Worm (Caenorhabditis elegans): ENCODE measurements around the gene Y53C12A.8.
A peak's percentile ranks its signal among the peaks of the same experiment; 100 is the strongest.

Gene Y53C12A.8

ce11 chrII:9656210-9656755 is 44.0 kb downstream of the Y53C12A.8 start, which contains the start of gene gstk-1:
TSS of gene gstk-1 (plus strand) at chrII:9656705.
- TF ChIP-seq elt-2 (tag; optimal IDR thresholded peaks at IDR 0.05) (peak; percentile 19), unc-3 (GFP tag; conservative IDR thresholded peaks at IDR 0.05) (no peak), unc-3 (tag; optimal IDR thresholded peaks at IDR 0.05) (no peak)

DNA sequence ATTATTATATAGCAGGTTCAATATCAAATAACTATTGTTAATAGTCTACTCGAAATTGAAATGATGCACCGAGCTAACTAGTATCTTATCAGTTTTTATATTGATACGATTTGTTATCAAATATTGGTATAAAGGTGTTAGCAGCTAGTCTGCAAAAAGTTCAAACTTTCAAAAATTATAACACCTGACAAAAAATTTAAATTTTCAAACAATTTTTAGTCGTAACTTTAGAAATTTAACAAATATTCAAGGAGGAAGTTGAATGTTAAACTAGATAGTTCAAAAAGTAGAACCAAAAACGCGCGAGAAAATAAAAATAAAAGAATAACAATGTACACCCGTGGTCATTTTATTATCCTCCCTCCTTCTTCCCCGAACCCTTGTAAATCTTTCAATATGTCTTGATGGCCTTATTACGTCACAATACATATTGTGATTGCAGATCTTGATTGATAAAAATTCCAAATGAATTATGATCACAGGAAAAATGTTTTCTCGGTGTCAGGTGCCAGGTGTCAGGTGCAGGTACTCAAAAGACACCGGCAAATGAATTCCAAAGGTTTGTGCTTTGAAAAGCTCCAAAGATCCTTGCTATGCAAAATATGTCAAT is 44.6 kb downstream of the Y53C12A.8 start, which contains the start of gene ZK1307.1:
ZK1307.1 (minus strand) TSS at position 51 of the 610 bp plus-strand sequence.
- TF ChIP-seq dmd-4 (tag; optimal IDR thresholded peaks at IDR 0.05; ENCODE audit: borderline replicate concordance) (no peak), elt-2 (tag; optimal IDR thresholded peaks at IDR 0.05) (peak; percentile 29)

ce11 chrII:9653679-9654078 is 46.6 kb downstream of the Y53C12A.8 start, which contains the start of gene ZK1307.2:
TSS of gene ZK1307.2 (minus strand) at chrII:9653952.
- TF ChIP-seq nhr-232 (tag; optimal IDR thresholded peaks at IDR 0.05) (no peak), pqm-1 (tag; optimal IDR thresholded peaks at IDR 0.05) (no peak), ceh-48 (tag; optimal IDR thresholded peaks at IDR 0.05) (no peak), hlh-15 (tag; optimal IDR thresholded peaks at IDR 0.05) (no peak), ceh-34 (tag; optimal IDR thresholded peaks at IDR 0.05) (no peak), pax-1 (tag; optimal IDR thresholded peaks at IDR 0.05) (no peak), ceh-9 (tag; optimal IDR thresholded peaks at IDR 0.05) (no peak), tbx-2 (tag; optimal IDR thresholded peaks at IDR 0.05) (no peak), nhr-11 (tag; optimal IDR thresholded peaks at IDR 0.05) (no peak), mec-3 (tag; optimal IDR thresholded peaks at IDR 0.05; ENCODE audit: borderline replicate concordance) (no peak)

- TF ChIP-seq ttx-3 (tag; optimal IDR thresholded peaks at IDR 0.05) (no peak), ztf-16 (tag; optimal IDR thresholded peaks at IDR 0.05) (no peak), ceh-6 (GFP tag; optimal IDR thresholded peaks at IDR 0.05) (no peak), lin-11 (tag; optimal IDR thresholded peaks at IDR 0.05) (no peak), ceh-19 (GFP tag; optimal IDR thresholded peaks at IDR 0.05) (no peak), hlh-15 (tag; optimal IDR thresholded peaks at IDR 0.05) (no peak), hlh-30 (tag; optimal IDR thresholded peaks at IDR 0.05; ENCODE audit: insufficient read depth) (no peak), sox-2 (GFP tag; IDR thresholded peaks at IDR 0.05) (no peak), ceh-31 (tag; optimal IDR thresholded peaks at IDR 0.05) (no peak), ceh-22 (tag; optimal IDR thresholded peaks at IDR 0.05) (no peak), K02D7.2 (tag; optimal IDR thresholded peaks at IDR 0.05) (no peak)
These were observed 47.3 kb downstream of the Y53C12A.8 start, which contains the start of gene ZK1307.3 for ce11 chrII:9652919-9653318. TSS of gene ZK1307.3 (minus strand) at chrII:9653019.

DNA sequence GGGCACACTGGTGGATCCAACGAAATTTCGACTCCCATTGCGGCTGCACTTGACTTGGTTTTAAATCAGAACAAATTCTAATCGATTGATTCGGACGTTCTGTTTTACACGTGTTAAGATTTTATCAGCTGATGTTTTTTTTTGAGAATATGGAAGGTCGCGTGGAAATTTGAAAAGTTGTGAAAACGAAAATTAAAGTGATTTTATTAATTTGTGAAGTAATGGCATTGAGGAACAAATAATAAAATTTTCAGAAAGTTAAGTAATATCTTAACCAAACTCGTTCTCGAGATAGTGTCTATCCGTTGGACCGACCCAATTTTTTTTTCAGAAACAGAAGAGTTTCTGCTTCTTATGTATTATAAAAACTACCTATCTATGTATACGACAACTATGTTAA is 48.6 kb downstream of the Y53C12A.8 start, which contains the start of gene ZK1307.4:
ZK1307.4 (minus strand) TSS at position 101 of the 400 bp plus-strand sequence.
- TF ChIP-seq ahr-1 (tag; optimal IDR thresholded peaks at IDR 0.05) (no peak), lim-6 (tag; optimal IDR thresholded peaks at IDR 0.05) (no peak), Y22D7AL.16 (tag; optimal IDR thresholded peaks at IDR 0.05) (no peak), pag-3 (tag; optimal IDR thresholded peaks at IDR 0.05; ENCODE audit: borderline replicate concordance) (no peak), hlh-15 (tag; optimal IDR thresholded peaks at IDR 0.05) (no peak), nhr-232 (tag; optimal IDR thresholded peaks at IDR 0.05) (no peak), hlh-30 (tag; optimal IDR thresholded peaks at IDR 0.05; ENCODE audit: insufficient read depth) (no peak), ceh-18 (tag; optimal IDR thresholded peaks at IDR 0.05) (no peak), K09A11.1 (tag; optimal IDR thresholded peaks at IDR 0.05; ENCODE audit: insufficient read depth) (no peak), dmd-4 (tag; optimal IDR thresholded peaks at IDR 0.05; ENCODE audit: borderline replicate concordance) (no peak), elt-2 (tag; optimal IDR thresholded peaks at IDR 0.05) (no peak), ceh-24 (tag; optimal IDR thresholded peaks at IDR 0.05) (no peak), pqm-1 (tag; optimal IDR thresholded peaks at IDR 0.05) (no peak), pros-1 (tag; optimal IDR thresholded peaks at IDR 0.05) (no peak), ets-4 (tag; optimal IDR thresholded peaks at IDR 0.05) (no peak), C38D4.7 (GFP tag; optimal IDR thresholded peaks at IDR 0.05) (no peak), ttx-3 (tag; optimal IDR thresholded peaks at IDR 0.05) (no peak), ceh-30 (tag; optimal IDR thresholded peaks at IDR 0.05) (no peak)

Measured in whole organism, late embryonic.